Worm (Caenorhabditis elegans) whole organism, L3 larva: ENCODE data around the gene pde-2.

Source experiments
- ZK546.5 ChIP-seq: sonication (generic microtip); optimal IDR thresholded peaks from 2 replicates; lab custom pipeline; 2017; ENCODE audit warnings: missing biosample characterization, missing genetic modification characterization
- aly-2 ChIP-seq: fragments of 150-350 bp; optimal IDR thresholded peaks from 2 replicates; lab custom pipeline; 2014; ENCODE audit warnings: missing biosample characterization, missing genetic modification characterization
- ama-1 ChIP-seq: fragments of 150-350 bp; optimal IDR thresholded peaks from 2 replicates; lab custom pipeline; 2018
- ceh-16 ChIP-seq: sonication (generic microtip); optimal IDR thresholded peaks from 2 replicates; lab custom pipeline; 2017; ENCODE audit warnings: missing biosample characterization, missing genetic modification characterization
- ceh-28 ChIP-seq: fragments of 150-350 bp; optimal IDR thresholded peaks from 2 replicates; lab custom pipeline; 2014; ENCODE audit warnings: missing biosample characterization, missing genetic modification reagents, missing genetic modification characterization
- ceh-9 ChIP-seq: sonication (generic microtip); optimal IDR thresholded peaks from 2 replicates; lab custom pipeline; 2018; ENCODE audit warnings: missing biosample characterization, missing genetic modification characterization
- daf-12 ChIP-seq: fragments of 150-350 bp; optimal IDR thresholded peaks from 2 replicates; lab custom pipeline; 2014; ENCODE audit warnings: missing biosample characterization, missing genetic modification reagents, missing genetic modification characterization
- egl-27 ChIP-seq: sonication (generic microtip); optimal IDR thresholded peaks from 4 replicates; lab custom pipeline; 2017; ENCODE audit warnings: missing biosample characterization, missing genetic modification reagents, missing genetic modification characterization
- elt-1 ChIP-seq: fragments of 150-350 bp; optimal IDR thresholded peaks from 2 replicates; lab custom pipeline; 2014; ENCODE audit warnings: missing biosample characterization, missing genetic modification characterization
- eor-1 ChIP-seq, 2 experiments: fragments of 150-350 bp; optimal IDR thresholded peaks; 2 replicates each; lab custom pipeline; 2014 to 2018; ENCODE audit warnings: missing biosample characterization in 2 of 2, missing genetic modification characterization in 2 of 2
- fkh-2 ChIP-seq: fragments of 150-350 bp; optimal IDR thresholded peaks from 2 replicates; lab custom pipeline; 2014; ENCODE audit warnings: missing biosample characterization, missing genetic modification reagents, missing genetic modification characterization
- lin-15B ChIP-seq: fragments of 150-350 bp; optimal IDR thresholded peaks from 2 replicates; lab custom pipeline; 2014; ENCODE audit warnings: missing biosample characterization, missing genetic modification characterization
- lin-39 ChIP-seq: fragments of 150-350 bp; optimal IDR thresholded peaks from 2 replicates; lab custom pipeline; 2018; ENCODE audit warnings: missing biosample characterization, missing genetic modification reagents, missing genetic modification characterization
- mdl-1 ChIP-seq: fragments of 150-350 bp; optimal IDR thresholded peaks from 2 replicates; lab custom pipeline; 2014; ENCODE audit warnings: missing biosample characterization, missing genetic modification characterization
- mml-1 ChIP-seq: fragments of 150-350 bp; sonication (generic microtip); optimal IDR thresholded peaks from 3 replicates; lab custom pipeline; 2014; ENCODE audit warnings: missing biosample characterization, missing genetic modification characterization
- nfya-1 ChIP-seq: sonication (generic microtip); optimal IDR thresholded peaks from 2 replicates; lab custom pipeline; 2017; ENCODE audit warnings: missing genetic modification characterization, mild to moderate bottlenecking, missing compliant biosample characterization, antibody characterized with exemption, moderate library complexity; ENCODE audit not compliant: insufficient read depth
- nhr-11 ChIP-seq: fragments of 150-350 bp; optimal IDR thresholded peaks from 2 replicates; lab custom pipeline; 2014; ENCODE audit warnings: missing biosample characterization, missing genetic modification characterization
- nhr-23 ChIP-seq: fragments of 150-350 bp; optimal IDR thresholded peaks from 2 replicates; lab custom pipeline; 2014; ENCODE audit warnings: missing biosample characterization, missing genetic modification reagents, missing genetic modification characterization
- nhr-237 ChIP-seq: fragments of 150-350 bp; optimal IDR thresholded peaks from 2 replicates; lab custom pipeline; 2014; ENCODE audit warnings: missing biosample characterization, missing genetic modification characterization
- nhr-25 ChIP-seq: sonication (generic microtip); optimal IDR thresholded peaks from 2 replicates; lab custom pipeline; 2017; ENCODE audit warnings: missing biosample characterization, missing genetic modification characterization
- nhr-28 ChIP-seq: fragments of 150-350 bp; optimal IDR thresholded peaks from 2 replicates; lab custom pipeline; 2014; ENCODE audit warnings: missing biosample characterization, missing genetic modification characterization
- nhr-43 ChIP-seq: sonication (generic microtip); optimal IDR thresholded peaks from 2 replicates; lab custom pipeline; 2016; ENCODE audit warnings: mild to moderate bottlenecking, missing genetic modification characterization, missing compliant biosample characterization; ENCODE audit not compliant: poor library complexity, severe bottlenecking
- nhr-67 ChIP-seq: fragments of 150-350 bp; optimal IDR thresholded peaks from 2 replicates; lab custom pipeline; 2014; ENCODE audit warnings: missing biosample characterization, missing genetic modification characterization
- pha-4 ChIP-seq: fragments of 150-350 bp; optimal IDR thresholded peaks from 2 replicates; lab custom pipeline; 2014; ENCODE audit warnings: missing biosample characterization, missing genetic modification reagents, missing genetic modification characterization
- pqm-1 ChIP-seq: fragments of 150-350 bp; optimal IDR thresholded peaks from 2 replicates; lab custom pipeline; 2017; ENCODE audit warnings: missing biosample characterization, missing genetic modification characterization, inconsistent platforms
- skn-1 ChIP-seq: fragments of 150-350 bp; optimal IDR thresholded peaks from 2 replicates; lab custom pipeline; 2014; ENCODE audit warnings: missing biosample characterization, missing genetic modification characterization
- snpc-4 ChIP-seq: fragments of 150-350 bp; optimal IDR thresholded peaks from 2 replicates; lab custom pipeline; 2014; ENCODE audit warnings: missing biosample characterization, missing genetic modification characterization
- tbx-2 ChIP-seq: sonication (generic microtip); optimal IDR thresholded peaks from 2 replicates; lab custom pipeline; 2016; ENCODE audit warnings: mild to moderate bottlenecking, missing genetic modification characterization, missing compliant biosample characterization
- unc-62 ChIP-seq: fragments of 150-350 bp; sonication (generic microtip); optimal IDR thresholded peaks from 4 replicates; lab custom pipeline; 2014; ENCODE audit warnings: missing biosample characterization, missing genetic modification reagents, missing genetic modification characterization

The pde-2 gene

DNA sequence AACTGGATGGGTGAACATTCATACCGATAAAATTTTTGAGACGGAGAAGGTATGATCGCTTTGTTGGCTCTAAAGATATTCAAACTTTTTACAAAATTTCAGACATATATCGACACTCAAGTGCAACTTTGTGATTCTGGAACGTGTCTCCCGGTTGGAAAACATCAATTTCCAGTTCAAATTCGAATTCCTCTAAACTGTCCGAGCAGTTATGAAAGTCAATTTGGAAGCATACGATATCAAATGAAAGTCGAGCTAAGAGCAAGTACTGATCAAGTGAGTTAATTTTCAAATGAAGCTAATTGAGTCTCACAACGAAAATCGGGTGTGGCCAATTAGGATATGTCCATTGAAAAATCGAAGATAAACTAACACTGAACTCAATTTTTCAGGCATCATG is 47.3 kb downstream of the pde-2 start:
- TF ChIP-seq pha-4 (tag; lab: Kevin White, UChicago) (no peak), ceh-16 (tag; lab: Kevin White, UChicago) (no peak), daf-12 (tag; lab: Kevin White, UChicago) (no peak), nhr-237 (no peak), fkh-2 (tag; lab: Kevin White, UChicago) (no peak), aly-2 (tag; lab: Kevin White, UChicago) (no peak), lin-39 (tag; lab: Kevin White, UChicago) (no peak), eor-1 (tag; optimal IDR thresholded peaks at IDR 0.05; lab: Kevin White, UChicago) (no peak), ama-1 (no peak), unc-62 (GFP tag; lab: Kevin White, UChicago) (no peak), nhr-67 (no peak), nfya-1 (tag; lab: Kevin White, UChicago) (no peak), ZK546.5 (tag; lab: Kevin White, UChicago) (no peak), nhr-43 (no peak)

DNA sequence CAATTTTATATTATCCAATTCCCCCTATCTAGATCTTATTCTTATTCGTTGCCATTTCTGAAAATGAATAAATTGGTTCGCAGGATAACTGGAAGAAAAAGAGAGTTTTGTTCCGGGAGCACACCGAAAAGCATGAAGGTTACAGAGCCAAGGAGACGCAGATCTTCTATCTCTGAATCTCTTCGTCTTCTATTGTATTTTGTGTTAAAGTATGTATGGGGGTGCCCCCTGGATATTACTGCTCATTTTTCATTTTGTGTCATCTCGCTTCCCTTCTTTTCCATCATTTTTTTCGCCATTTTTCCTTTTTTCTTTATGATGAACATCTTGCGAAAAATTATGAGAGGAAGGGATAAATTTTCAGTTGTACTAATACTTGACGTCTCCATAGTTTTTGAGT is 48.0 kb downstream of the pde-2 start:
- TF ChIP-seq snpc-4 (tag; lab: Kevin White, UChicago) (no peak), ceh-28 (tag; lab: Kevin White, UChicago) (no peak), ZK546.5 (tag; lab: Kevin White, UChicago) (no peak), skn-1 (tag; lab: Kevin White, UChicago) (no peak), nhr-43 (no peak), lin-39 (tag; lab: Kevin White, UChicago) (peak; percentile 74), nhr-23 (tag; lab: Kevin White, UChicago) (no peak), nfya-1 (tag; lab: Kevin White, UChicago) (peak; percentile 5), elt-1 (tag; lab: Kevin White, UChicago) (no peak), pha-4 (tag; lab: Kevin White, UChicago) (no peak), nhr-11 (tag; lab: Kevin White, UChicago) (no peak)

DNA sequence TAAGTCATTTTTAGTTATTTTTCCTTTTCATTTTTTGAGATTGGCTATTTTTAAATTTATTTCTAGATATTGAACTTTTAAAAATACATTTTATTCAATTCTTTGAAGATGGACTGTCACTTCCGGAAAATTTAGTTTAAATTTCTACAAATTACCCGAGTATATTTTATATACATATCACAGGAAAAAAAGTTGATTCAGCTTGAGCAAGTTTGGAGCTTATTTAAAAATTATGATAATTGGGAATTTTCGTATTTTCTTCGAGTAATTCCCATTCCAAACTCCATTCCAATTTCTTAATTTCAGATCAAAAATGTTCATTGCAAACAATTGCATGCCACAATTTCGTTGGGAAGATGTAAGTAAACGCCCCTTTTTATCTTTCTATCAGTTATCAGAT is 52.0 kb downstream of the pde-2 start, which contains the start of gene arrd-15:
Gene arrd-15 (plus strand): TSS at position 301 of the 400 bp plus-strand sequence.
- TF ChIP-seq nhr-28 (tag; lab: Kevin White, UChicago) (no peak), fkh-2 (tag; lab: Kevin White, UChicago) (no peak), ceh-9 (tag; lab: Kevin White, UChicago) (no peak), lin-15B (tag; lab: Kevin White, UChicago) (no peak), ceh-16 (tag; lab: Kevin White, UChicago) (no peak), nhr-67 (no peak), nhr-237 (no peak), snpc-4 (tag; lab: Kevin White, UChicago) (no peak), tbx-2 (tag; lab: Kevin White, UChicago) (no peak)

DNA sequence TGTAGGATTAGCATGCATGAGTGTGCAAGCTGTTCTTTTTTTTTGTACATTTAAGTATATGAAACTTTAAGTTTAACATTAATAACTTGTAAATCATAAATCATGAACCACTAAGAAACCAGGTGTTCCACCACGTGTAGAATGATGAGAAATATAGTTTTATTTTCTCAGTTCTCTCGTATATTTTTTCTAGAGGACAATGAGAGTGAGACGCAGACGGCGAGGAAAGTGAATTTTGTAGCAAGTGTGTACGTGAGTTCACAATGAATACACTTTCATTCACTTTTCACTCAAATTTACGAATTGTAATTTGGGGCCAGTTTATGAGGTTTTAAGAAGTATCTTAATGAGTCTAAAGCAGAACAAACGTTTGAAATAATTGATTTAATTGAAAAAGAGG is 55.2 kb downstream of the pde-2 start:
- TF ChIP-seq nfya-1 (tag; lab: Kevin White, UChicago) (peak; percentile 28), mdl-1 (tag; lab: Kevin White, UChicago) (peak; percentile 7), egl-27 (tag; lab: Kevin White, UChicago) (no peak)

- TF ChIP-seq pqm-1 = no peak
- no peak for TF ChIP-seq nhr-43
- no peak for TF ChIP-seq nhr-25
- no peak for TF ChIP-seq nfya-1 (tag; lab: Kevin White, UChicago)
- no peak for TF ChIP-seq ZK546.5 (tag; lab: Kevin White, UChicago)
- TF ChIP-seq mml-1 = no peak
Observed at ce11 chrIII:8925539-8925938, 56.2 kb downstream of the pde-2 start.
